Worm (Caenorhabditis elegans) whole organism, midembryonic: Measurements from ENCODE around the gene srd-17.

Experiments used
- T22C8.4 ChIP-seq: fragments of 200-800 bp; sonication (Bioruptor generic); IDR thresholded peaks from 2 replicates; pipeline ENCODE4 v1.3.6; 2022; ENCODE audit warnings: missing genetic modification characterization, missing compliant biosample characterization
- flt-1 ChIP-seq: fragments of 200-800 bp; sonication (Bioruptor generic); IDR thresholded peaks from 2 replicates; pipeline ENCODE4 v1.3.6; 2022; ENCODE audit warnings: missing genetic modification characterization, missing compliant biosample characterization
- med-1 ChIP-seq: sonication (generic microtip); optimal IDR thresholded peaks from 2 replicates; lab custom pipeline; 2017; ENCODE audit warnings: missing genetic modification characterization, mild to moderate bottlenecking, missing compliant biosample characterization, antibody characterized with exemption, missing genetic modification reagents; ENCODE audit not compliant: insufficient read depth
- ref-1 ChIP-seq: fragments of 200-800 bp; sonication (Bioruptor generic); conservative IDR thresholded peaks from 2 replicates; pipeline ENCODE4 v1.3.6; 2022; ENCODE audit warnings: missing genetic modification reagents, missing genetic modification characterization, missing compliant biosample characterization
- tab-1 ChIP-seq: fragments of 200-800 bp; sonication (Bioruptor generic); IDR thresholded peaks from 2 replicates; pipeline ENCODE4 v1.3.6; 2022; ENCODE audit warnings: missing genetic modification characterization, missing compliant biosample characterization
- ztf-23 ChIP-seq: fragments of 200-800 bp; sonication (Bioruptor generic); IDR thresholded peaks from 2 replicates; pipeline ENCODE4 v1.3.6; 2022; ENCODE audit warnings: missing genetic modification reagents, missing genetic modification characterization, missing compliant biosample characterization
- ztf-29 ChIP-seq: fragments of 200-800 bp; sonication (Bioruptor generic); IDR thresholded peaks from 2 replicates; pipeline ENCODE4 v1.3.6; 2022; ENCODE audit warnings: missing genetic modification reagents, missing genetic modification characterization, missing compliant biosample characterization

- TF ChIP-seq tab-1 (GFP tag; lab: Robert Waterston, UW) (no peak), ref-1 (GFP tag; lab: Robert Waterston, UW) (no peak), T22C8.4 (GFP tag; lab: Robert Waterston, UW) (no peak), ztf-23 (no peak), med-1 (no peak), flt-1 (GFP tag; lab: Robert Waterston, UW) (no peak), ztf-29 (no peak)
Observed at ce11 chrV:13462974-13463373, 30.5 kb upstream of the srd-17 start, which contains the start of gene frm-10.
